Worm (Caenorhabditis elegans) whole organism, late embryonic: ENCODE data around the gene F53F4.2.

Source experiments
- K02D7.2 ChIP-seq: sonication (generic microtip); optimal IDR thresholded peaks from 2 replicates; lab custom pipeline; 2017; ENCODE audit warnings: mild to moderate bottlenecking, missing genetic modification characterization, missing compliant biosample characterization
- K09A11.1 ChIP-seq: sonication (generic microtip); optimal IDR thresholded peaks from 2 replicates; lab custom pipeline; 2017; ENCODE audit warnings: antibody characterized with exemption, mild to moderate bottlenecking, missing genetic modification characterization, missing compliant biosample characterization; ENCODE audit not compliant: insufficient read depth
- Y22D7AL.16 ChIP-seq: sonication (generic microtip); optimal IDR thresholded peaks from 2 replicates; lab custom pipeline; 2016; ENCODE audit warnings: missing genetic modification characterization, missing compliant biosample characterization
- ahr-1 ChIP-seq: sonication (generic microtip); optimal IDR thresholded peaks from 2 replicates; lab custom pipeline; 2016; ENCODE audit warnings: missing genetic modification characterization, missing compliant biosample characterization
- ceh-14 ChIP-seq: sonication (generic microtip); optimal IDR thresholded peaks from 2 replicates; lab custom pipeline; 2016; ENCODE audit warnings: missing genotype, missing genetic modification characterization, missing compliant biosample characterization
- ceh-19 ChIP-seq: fragments of 200-800 bp; sonication (Bioruptor generic); optimal IDR thresholded peaks from 2 replicates; lab custom pipeline; 2018; ENCODE audit warnings: mild to moderate bottlenecking, missing genetic modification characterization, missing compliant biosample characterization
- ceh-2 ChIP-seq: sonication (generic microtip); optimal IDR thresholded peaks from 2 replicates; lab custom pipeline; 2016; ENCODE audit warnings: missing genotype, missing genetic modification characterization, missing compliant biosample characterization
- ceh-30 ChIP-seq: fragments of 150-350 bp; optimal IDR thresholded peaks from 2 replicates; lab custom pipeline; 2014; ENCODE audit warnings: missing biosample characterization, missing genetic modification characterization
- ceh-31 ChIP-seq: sonication (generic microtip); optimal IDR thresholded peaks from 2 replicates; lab custom pipeline; 2016; ENCODE audit warnings: missing genetic modification characterization, missing compliant biosample characterization
- ceh-45 ChIP-seq: fragments of 200-800 bp; sonication (Bioruptor generic); IDR thresholded peaks from 2 replicates; pipeline ENCODE4 v1.3.6; 2022; ENCODE audit warnings: missing genetic modification reagents, missing genetic modification characterization, missing compliant biosample characterization
- ceh-6 ChIP-seq: fragments of 200-800 bp; sonication (Bioruptor generic); optimal IDR thresholded peaks from 2 replicates; lab custom pipeline; 2018; ENCODE audit warnings: mild to moderate bottlenecking, missing genetic modification characterization, missing compliant biosample characterization
- ceh-9 ChIP-seq: sonication (generic microtip); optimal IDR thresholded peaks from 2 replicates; lab custom pipeline; 2016; ENCODE audit warnings: mild to moderate bottlenecking, missing genetic modification characterization, inconsistent platforms, missing compliant biosample characterization
- dmd-4 ChIP-seq: sonication (generic microtip); optimal IDR thresholded peaks from 2 replicates; lab custom pipeline; 2016; ENCODE audit warnings: borderline replicate concordance, missing genetic modification characterization, missing compliant biosample characterization
- elt-2 ChIP-seq: sonication (generic microtip); optimal IDR thresholded peaks from 2 replicates; lab custom pipeline; 2016; ENCODE audit warnings: missing genetic modification reagents, missing genetic modification characterization, missing compliant biosample characterization
- ets-4 ChIP-seq: sonication (generic microtip); optimal IDR thresholded peaks from 2 replicates; lab custom pipeline; 2016; ENCODE audit warnings: missing genetic modification characterization, missing compliant biosample characterization
- fax-1 ChIP-seq: sonication (generic microtip); optimal IDR thresholded peaks from 2 replicates; lab custom pipeline; 2016; ENCODE audit warnings: missing genotype, missing genetic modification characterization, missing compliant biosample characterization
- gmeb-2 ChIP-seq: sonication (generic microtip); optimal IDR thresholded peaks from 2 replicates; lab custom pipeline; 2016; ENCODE audit warnings: missing genetic modification characterization, inconsistent platforms, missing compliant biosample characterization
- hlh-13 ChIP-seq: fragments of 200-800 bp; sonication (Bioruptor generic); optimal IDR thresholded peaks from 2 replicates; lab custom pipeline; 2018; ENCODE audit warnings: mild to moderate bottlenecking, missing genetic modification characterization, missing compliant biosample characterization
- hlh-15 ChIP-seq: sonication (generic microtip); optimal IDR thresholded peaks from 2 replicates; lab custom pipeline; 2016; ENCODE audit warnings: missing genetic modification characterization, missing compliant biosample characterization
- hlh-30 ChIP-seq: sonication (generic microtip); optimal IDR thresholded peaks from 2 replicates; lab custom pipeline; 2017; ENCODE audit warnings: antibody characterized with exemption, missing genetic modification characterization, missing compliant biosample characterization; ENCODE audit not compliant: insufficient read depth
- hlh-6 ChIP-seq: sonication (generic microtip); optimal IDR thresholded peaks from 2 replicates; lab custom pipeline; 2016; ENCODE audit warnings: missing genotype, missing genetic modification characterization, missing compliant biosample characterization
- lim-6 ChIP-seq: sonication (generic microtip); optimal IDR thresholded peaks from 2 replicates; lab custom pipeline; 2016; ENCODE audit warnings: missing genetic modification characterization, missing compliant biosample characterization
- lin-11 ChIP-seq: fragments of 200-800 bp; sonication (Bioruptor generic); optimal IDR thresholded peaks from 2 replicates; lab custom pipeline; 2018; ENCODE audit warnings: mild to moderate bottlenecking, missing genetic modification characterization, missing compliant biosample characterization
- madf-2 ChIP-seq: sonication (generic microtip); optimal IDR thresholded peaks from 2 replicates; lab custom pipeline; 2017; ENCODE audit warnings: missing genetic modification characterization, missing compliant biosample characterization
- mec-3 ChIP-seq: sonication (generic microtip); optimal IDR thresholded peaks from 2 replicates; lab custom pipeline; 2016; ENCODE audit warnings: borderline replicate concordance, missing genetic modification characterization, missing compliant biosample characterization
- nfya-1 ChIP-seq: sonication (generic microtip); optimal IDR thresholded peaks from 2 replicates; lab custom pipeline; 2017; ENCODE audit warnings: missing genetic modification characterization, mild to moderate bottlenecking, missing compliant biosample characterization, antibody characterized with exemption, moderate library complexity
- nhr-11 ChIP-seq: fragments of 150-350 bp; optimal IDR thresholded peaks from 2 replicates; lab custom pipeline; 2014; ENCODE audit warnings: missing biosample characterization, missing genetic modification characterization
- odd-2 ChIP-seq: sonication (generic microtip); optimal IDR thresholded peaks from 2 replicates; lab custom pipeline; 2017; ENCODE audit warnings: antibody characterized with exemption, mild to moderate bottlenecking, missing genetic modification characterization, missing compliant biosample characterization
- pat-9 ChIP-seq: fragments of 200-800 bp; sonication (Bioruptor generic); optimal IDR thresholded peaks from 2 replicates; lab custom pipeline; 2018; ENCODE audit warnings: mild to moderate bottlenecking, missing genetic modification characterization, moderate library complexity, missing compliant biosample characterization
- pqm-1 ChIP-seq: sonication (generic microtip); optimal IDR thresholded peaks from 2 replicates; lab custom pipeline; 2016; ENCODE audit warnings: missing genetic modification characterization, missing compliant biosample characterization
- sdc-2 ChIP-seq: sonication (generic microtip); optimal IDR thresholded peaks from 2 replicates; lab custom pipeline; 2016; ENCODE audit warnings: missing genotype, missing genetic modification characterization, missing compliant biosample characterization
- sox-2 ChIP-seq: fragments of 200-800 bp; sonication (Bioruptor generic); IDR thresholded peaks from 2 replicates; pipeline ENCODE4 v1.3.6; 2022; ENCODE audit warnings: missing genetic modification reagents, missing genetic modification characterization, missing compliant biosample characterization
- syd-9 ChIP-seq: sonication (generic microtip); optimal IDR thresholded peaks from 2 replicates; lab custom pipeline; 2016; ENCODE audit warnings: mild to moderate bottlenecking, missing genetic modification characterization, moderate library complexity, missing compliant biosample characterization
- tbx-2 ChIP-seq: sonication (generic microtip); optimal IDR thresholded peaks from 2 replicates; lab custom pipeline; 2016; ENCODE audit warnings: missing genetic modification characterization, missing compliant biosample characterization
- tbx-7 ChIP-seq: sonication (generic microtip); optimal IDR thresholded peaks from 2 replicates; lab custom pipeline; 2016; ENCODE audit warnings: missing genotype, missing genetic modification characterization, missing compliant biosample characterization
- ttx-3 ChIP-seq: sonication (generic microtip); optimal IDR thresholded peaks from 2 replicates; lab custom pipeline; 2016; ENCODE audit warnings: missing genetic modification reagents, missing genetic modification characterization, missing compliant biosample characterization
- unc-3 ChIP-seq, 2 experiments: fragments of 200-800 bp in 1 of 2; sonication (Bioruptor generic) in 1 of 2; sonication (generic microtip) in 1 of 2; conservative IDR thresholded peaks in 1 of 2; optimal IDR thresholded peaks in 1 of 2; 2 replicates each; pipeline versions ENCODE4 v1.3.6 to Lab custom; 2016 to 2022; ENCODE audit warnings: missing compliant biosample characterization in 2 of 2, missing genetic modification characterization in 2 of 2, missing genetic modification reagents in 1 of 2
- unc-42 ChIP-seq: sonication (generic microtip); optimal IDR thresholded peaks from 2 replicates; lab custom pipeline; 2016; ENCODE audit warnings: missing genotype, missing genetic modification characterization, missing compliant biosample characterization
- unc-86 ChIP-seq: sonication (generic microtip); optimal IDR thresholded peaks from 2 replicates; lab custom pipeline; 2016; ENCODE audit warnings: missing genetic modification characterization, missing compliant biosample characterization
- ztf-16 ChIP-seq: sonication (generic microtip); optimal IDR thresholded peaks from 2 replicates; lab custom pipeline; 2017; ENCODE audit warnings: missing genetic modification characterization, missing compliant biosample characterization

Gene F53F4.2

ce11 chrV:13625517-13626097 is 36.2 kb upstream of the F53F4.2 start, which contains the start of the genes nduv-2 and F53F4.12:
nduv-2 (minus strand) TSS chrV:13625567.
F53F4.12 (plus strand) TSS chrV:13626047.
- TF ChIP-seq pqm-1 (tag; lab: Kevin White, UChicago) (no peak), ceh-45 (no peak), sox-2 (GFP tag; lab: Robert Waterston, UW) (no peak), ceh-2 (tag; lab: Kevin White, UChicago) (peak; percentile 4), ceh-31 (tag; lab: Kevin White, UChicago) (peak; percentile 58), odd-2 (tag; lab: Kevin White, UChicago) (no peak), tbx-7 (tag; lab: Kevin White, UChicago) (no peak), unc-3 (GFP tag; conservative IDR thresholded peaks at IDR 0.05; lab: Robert Waterston, UW) (no peak), unc-3 (tag; optimal IDR thresholded peaks at IDR 0.05; lab: Kevin White, UChicago) (no peak), ets-4 (tag; lab: Kevin White, UChicago) (peak; percentile 34), ceh-14 (tag; lab: Kevin White, UChicago) (no peak), K09A11.1 (tag; lab: Kevin White, UChicago) (no peak), fax-1 (tag; lab: Kevin White, UChicago) (no peak), hlh-15 (tag; lab: Kevin White, UChicago) (no peak), hlh-6 (no peak), lim-6 (no peak), ceh-19 (GFP tag; lab: Kevin White, UChicago) (no peak), unc-42 (tag; lab: Kevin White, UChicago) (peak; percentile 12), ceh-9 (tag; lab: Kevin White, UChicago) (no peak), ttx-3 (tag; lab: Kevin White, UChicago) (no peak), ztf-16 (tag; lab: Kevin White, UChicago) (no peak), K02D7.2 (tag; lab: Kevin White, UChicago) (no peak), pat-9 (no peak), tbx-2 (tag; lab: Kevin White, UChicago) (peak; percentile 36), sdc-2 (tag; lab: Kevin White, UChicago) (no peak)
- TF ChIP-seq, all 69 proteins: peak for 5

- TF ChIP-seq ceh-30 (tag; lab: Kevin White, UChicago) (no peak), lim-6 (no peak), madf-2 (tag; lab: Kevin White, UChicago) (no peak), hlh-30 (tag; lab: Kevin White, UChicago) (no peak), hlh-13 (GFP tag; lab: Kevin White, UChicago) (no peak), ceh-2 (tag; lab: Kevin White, UChicago) (no peak)
Measured at ce11 chrV:13624424-13624823, 35.0 kb upstream of the F53F4.2 start, which contains the start of gene F53F4.11. F53F4.11 (minus strand) TSS chrV:13624524.

ce11 chrV:13621720-13622119 is 32.3 kb upstream of the F53F4.2 start, which contains the start of gene F53F4.16:
F53F4.16 (minus strand) TSS chrV:13621820.
- TF ChIP-seq nhr-11 (tag; lab: Kevin White, UChicago) (no peak), ztf-16 (tag; lab: Kevin White, UChicago) (no peak)

ce11 chrV:13620676-13621075 is 31.3 kb upstream of the F53F4.2 start, which contains the start of gene F53F4.15:
F53F4.15 (plus strand) TSS chrV:13620976.
- no peak for TF ChIP-seq syd-9 (tag; lab: Kevin White, UChicago)
- no peak for TF ChIP-seq lim-6
- TF ChIP-seq hlh-15 (tag; lab: Kevin White, UChicago): no peak
- no peak for TF ChIP-seq lin-11 (tag; lab: Kevin White, UChicago)
- TF ChIP-seq mec-3 (tag; lab: Kevin White, UChicago): no peak

- TF ChIP-seq ttx-3 (tag; lab: Kevin White, UChicago) (no peak), unc-42 (tag; lab: Kevin White, UChicago) (no peak), dmd-4 (no peak), Y22D7AL.16 (tag; lab: Kevin White, UChicago) (no peak), mec-3 (tag; lab: Kevin White, UChicago) (no peak), syd-9 (tag; lab: Kevin White, UChicago) (no peak), nfya-1 (tag; lab: Kevin White, UChicago) (no peak), gmeb-2 (tag; lab: Kevin White, UChicago) (no peak), lim-6 (no peak), ceh-14 (tag; lab: Kevin White, UChicago) (no peak), ceh-6 (GFP tag; lab: Kevin White, UChicago) (no peak), ztf-16 (tag; lab: Kevin White, UChicago) (no peak), ahr-1 (tag; lab: Kevin White, UChicago) (no peak), sdc-2 (tag; lab: Kevin White, UChicago) (no peak), unc-86 (tag; lab: Kevin White, UChicago) (no peak), elt-2 (tag; lab: Kevin White, UChicago) (no peak)
Measured at ce11 chrV:13619752-13620151, 30.4 kb upstream of the F53F4.2 start, which contains the start of gene srd-11. srd-11 (minus strand) TSS chrV:13619852.
